Worm (Caenorhabditis elegans) whole organism, L4 larva: Measurements from ENCODE around the gene egl-15.

Experiments used
- aly-2 ChIP-seq: sonication (generic microtip); optimal IDR thresholded peaks from 2 replicates; lab custom pipeline; 2018; ENCODE audit warnings: missing biosample characterization, missing genetic modification characterization
- dpl-1 ChIP-seq: fragments of 150-350 bp; optimal IDR thresholded peaks from 2 replicates; lab custom pipeline; 2014; ENCODE audit warnings: missing biosample characterization, missing genetic modification reagents, missing genetic modification characterization
- dve-1 ChIP-seq: sonication (generic microtip); optimal IDR thresholded peaks from 2 replicates; lab custom pipeline; 2017; ENCODE audit warnings: antibody characterized with exemption, mild to moderate bottlenecking, missing genetic modification characterization, missing compliant biosample characterization; ENCODE audit not compliant: insufficient read depth
- fkh-10 ChIP-seq: fragments of 150-350 bp; optimal IDR thresholded peaks from 2 replicates; lab custom pipeline; 2014; ENCODE audit warnings: missing biosample characterization, missing genetic modification reagents, missing genetic modification characterization
- lin-39 ChIP-seq: fragments of 150-350 bp; optimal IDR thresholded peaks from 2 replicates; lab custom pipeline; 2014; ENCODE audit warnings: missing biosample characterization, missing genetic modification reagents, missing genetic modification characterization
- nhr-237 ChIP-seq: sonication (generic microtip); optimal IDR thresholded peaks from 2 replicates; lab custom pipeline; 2017; ENCODE audit warnings: missing biosample characterization, missing genetic modification characterization
- pqm-1 ChIP-seq: sonication (generic microtip); optimal IDR thresholded peaks from 2 replicates; lab custom pipeline; 2017; ENCODE audit warnings: missing biosample characterization, missing genetic modification characterization
- skn-1 ChIP-seq: fragments of 150-350 bp; optimal IDR thresholded peaks from 2 replicates; lab custom pipeline; 2014; ENCODE audit warnings: missing biosample characterization, missing genetic modification characterization

- TF ChIP-seq dpl-1 (GFP tag; lab: Kevin White, UChicago) (no peak), pqm-1 (tag; lab: Kevin White, UChicago) (no peak), nhr-237 (tag; lab: Kevin White, UChicago) (no peak), aly-2 (tag; lab: Kevin White, UChicago) (no peak), fkh-10 (GFP tag; lab: Kevin White, UChicago) (no peak), dve-1 (tag; lab: Kevin White, UChicago) (no peak), lin-39 (no peak), skn-1 (tag; lab: Kevin White, UChicago) (no peak)
These were observed 16.2 kb downstream of the egl-15 start for ce11 chrX:11032412-11032811.
